Worm (Caenorhabditis elegans): Measurements from ENCODE around the gene C33G3.6.

DNA sequence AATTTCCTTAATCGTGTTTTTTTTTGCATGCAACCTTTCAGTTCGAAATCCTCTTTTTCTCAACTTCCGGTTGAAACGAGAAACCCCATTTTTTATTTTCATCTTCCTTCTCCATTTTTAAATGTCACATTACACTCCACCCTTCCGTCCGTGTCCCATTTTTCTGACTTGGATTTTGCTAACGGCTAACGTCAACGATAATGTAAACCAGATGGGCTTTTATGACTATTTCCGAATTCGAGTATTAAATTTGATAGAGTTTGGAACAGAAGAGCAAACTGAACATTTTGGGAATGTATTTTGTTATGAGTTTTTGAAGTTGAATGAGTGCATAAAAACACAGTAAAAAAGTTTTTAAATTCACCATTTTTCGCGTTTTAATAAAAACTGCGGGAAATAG, 28.4 kb downstream of the C33G3.6 start:
- TF ChIP-seq him-1 (tag; optimal IDR thresholded peaks at IDR 0.05) (no peak), dao-5 (tag; optimal IDR thresholded peaks at IDR 0.05) (no peak), W03F9.2 (tag; optimal IDR thresholded peaks at IDR 0.05) (no peak)
